Fruit fly (Drosophila melanogaster) whole organism, embryonic: Measurements from ENCODE around the gene CG43291.

Experiments
- Aef1 ChIP-seq: fragments of 200-800 bp; sonication (Bioruptor generic); IDR thresholded peaks from 3 replicates; pipeline ENCODE4 v1.3.6; 2022; ENCODE audit warnings: missing biosample characterization, missing genetic modification characterization
- Atf-2 ChIP-seq: fragments of 200-800 bp; sonication (Bioruptor generic); optimal IDR thresholded peaks from 2 replicates; lab custom pipeline; 2016; ENCODE audit warnings: missing biosample characterization, missing genetic modification characterization
- Bteb2 ChIP-seq: fragments of 200-800 bp; sonication (Bioruptor generic); optimal IDR thresholded peaks from 2 replicates; lab custom pipeline; 2016; ENCODE audit warnings: missing biosample characterization, missing genetic modification characterization
- CG10209 ChIP-seq: fragments of 200-800 bp; sonication (Bioruptor generic); optimal IDR thresholded peaks from 3 replicates; lab custom pipeline; 2017; ENCODE audit warnings: missing biosample characterization, mild to moderate bottlenecking, missing genetic modification characterization, missing genetic modification reagents
- CG11085 ChIP-seq: fragments of 200-800 bp; sonication (Bioruptor generic); IDR thresholded peaks from 2 replicates; pipeline ENCODE4 v1.3.6; 2022; ENCODE audit warnings: missing biosample characterization, missing genetic modification characterization
- CG11093 ChIP-seq: fragments of 200-800 bp; sonication (Bioruptor generic); IDR thresholded peaks from 3 replicates; pipeline ENCODE4 v1.3.6; 2022; ENCODE audit warnings: missing biosample characterization, missing genetic modification characterization
- CG11723 ChIP-seq: fragments of 200-800 bp; sonication (Bioruptor generic); optimal IDR thresholded peaks from 2 replicates; lab custom pipeline; 2017; ENCODE audit warnings: missing biosample characterization, mild to moderate bottlenecking, missing genetic modification characterization
- CG13123 ChIP-seq: fragments of 200-800 bp; sonication (Bioruptor generic); optimal IDR thresholded peaks from 2 replicates; lab custom pipeline; 2016; ENCODE audit warnings: missing biosample characterization, missing genetic modification characterization
- CG14860 ChIP-seq: fragments of 200-800 bp; sonication (Bioruptor generic); IDR thresholded peaks from 3 replicates; pipeline ENCODE4 v1.3.6; 2022; ENCODE audit warnings: missing biosample characterization, missing genetic modification characterization; ENCODE audit not compliant: partially characterized antibody
- CG16813 ChIP-seq: fragments of 200-800 bp; sonication (Bioruptor generic); IDR thresholded peaks from 3 replicates; pipeline ENCODE4 v1.3.6; 2022; ENCODE audit warnings: missing biosample characterization, missing genetic modification characterization; ENCODE audit not compliant: partially characterized antibody
- CG17359 ChIP-seq: fragments of 200-800 bp; sonication (Bioruptor generic); optimal IDR thresholded peaks from 3 replicates; lab custom pipeline; 2018; ENCODE audit warnings: missing biosample characterization, mild to moderate bottlenecking, missing genetic modification characterization, moderate library complexity
- CG18619 ChIP-seq: fragments of 200-800 bp; sonication (Bioruptor generic); optimal IDR thresholded peaks from 3 replicates; lab custom pipeline; 2017; ENCODE audit warnings: missing biosample characterization, mild to moderate bottlenecking, missing genetic modification characterization
- CG2120 ChIP-seq: fragments of 200-800 bp; sonication (Bioruptor generic); optimal IDR thresholded peaks from 3 replicates; lab custom pipeline; 2016; ENCODE audit warnings: missing biosample characterization, missing genetic modification characterization
- CG3281 ChIP-seq: fragments of 200-800 bp; sonication (Bioruptor generic); optimal IDR thresholded peaks from 3 replicates; lab custom pipeline; 2017; ENCODE audit warnings: missing biosample characterization, mild to moderate bottlenecking, missing genetic modification characterization
- CG33557 ChIP-seq: fragments of 200-800 bp; sonication (Bioruptor generic); optimal IDR thresholded peaks from 2 replicates; lab custom pipeline; 2019; ENCODE audit warnings: missing biosample characterization, mild to moderate bottlenecking, missing genetic modification characterization, moderate library complexity
- CG3995 ChIP-seq: fragments of 200-800 bp; sonication (Bioruptor generic); optimal IDR thresholded peaks from 3 replicates; lab custom pipeline; 2016; ENCODE audit warnings: missing biosample characterization, missing genetic modification characterization
- CG4854 ChIP-seq: fragments of 200-800 bp; sonication (Bioruptor generic); optimal IDR thresholded peaks from 2 replicates; lab custom pipeline; 2016; ENCODE audit warnings: missing biosample characterization, missing genetic modification characterization, inconsistent platforms
- CG8290 ChIP-seq, 3 experiments: fragments of 200-800 bp; sonication (Bioruptor generic); optimal IDR thresholded peaks; 2 replicates each; lab custom pipeline; 2016 to 2019; ENCODE audit warnings: missing biosample characterization in 3 of 3, missing genetic modification characterization in 3 of 3, mild to moderate bottlenecking in 2 of 3, moderate library complexity in 1 of 3
- CG8765 ChIP-seq: fragments of 200-800 bp; sonication (Bioruptor generic); IDR thresholded peaks from 2 replicates; pipeline ENCODE4 v1.3.6; 2022; ENCODE audit warnings: missing biosample characterization, missing genetic modification characterization
- CG9215 ChIP-seq: fragments of 200-800 bp; sonication (Bioruptor generic); IDR thresholded peaks from 2 replicates; pipeline ENCODE4 v1.3.6; 2022; ENCODE audit warnings: missing biosample characterization, missing genetic modification characterization
- CG9727 ChIP-seq: fragments of 200-800 bp; sonication (Bioruptor generic); optimal IDR thresholded peaks from 3 replicates; lab custom pipeline; 2017; ENCODE audit warnings: missing biosample characterization, mild to moderate bottlenecking, missing genetic modification characterization
- CG9817 ChIP-seq: fragments of 200-800 bp; sonication (Bioruptor generic); optimal IDR thresholded peaks from 2 replicates; lab custom pipeline; 2018; ENCODE audit warnings: missing biosample characterization, mild to moderate bottlenecking, missing genetic modification characterization, moderate library complexity
- Dad ChIP-seq: fragments of 200-800 bp; sonication (Bioruptor generic); optimal IDR thresholded peaks from 3 replicates; lab custom pipeline; 2016; ENCODE audit warnings: missing biosample characterization, missing genetic modification characterization
- Dip2 ChIP-seq: fragments of 200-800 bp; sonication (Bioruptor generic); IDR thresholded peaks from 2 replicates; pipeline ENCODE4 v1.3.6; 2022; ENCODE audit warnings: missing biosample characterization, missing genetic modification characterization
- Doc2 ChIP-seq: fragments of 200-800 bp; sonication (Bioruptor generic); IDR thresholded peaks from 2 replicates; pipeline ENCODE4 v1.3.6; 2022; ENCODE audit warnings: missing biosample characterization, missing genetic modification characterization
- HLH3B ChIP-seq: fragments of 200-800 bp; sonication (Bioruptor generic); IDR thresholded peaks from 2 replicates; pipeline ENCODE4 v1.3.6; 2022; ENCODE audit warnings: missing biosample characterization, missing genetic modification characterization
- HmgD ChIP-seq: fragments of 200-800 bp; sonication (Bioruptor generic); optimal IDR thresholded peaks from 3 replicates; lab custom pipeline; 2016; ENCODE audit warnings: missing biosample characterization, missing genetic modification characterization
- Lim3 ChIP-seq: fragments of 200-800 bp; sonication (Bioruptor generic); IDR thresholded peaks from 2 replicates; pipeline ENCODE4 v1.3.6; 2022; ENCODE audit warnings: missing biosample characterization, missing genetic modification characterization
- Mes4 ChIP-seq: fragments of 200-800 bp; sonication (Bioruptor generic); optimal IDR thresholded peaks from 2 replicates; lab custom pipeline; 2016; ENCODE audit warnings: missing biosample characterization, missing genetic modification characterization
- NFAT ChIP-seq: fragments of 200-800 bp; sonication (Bioruptor generic); IDR thresholded peaks from 2 replicates; pipeline ENCODE4 v1.3.6; 2022; ENCODE audit warnings: missing biosample characterization, missing genetic modification characterization
- Ptx1 ChIP-seq: fragments of 200-800 bp; sonication (Bioruptor generic); IDR thresholded peaks from 2 replicates; pipeline ENCODE4 v1.3.6; 2022; ENCODE audit warnings: missing biosample characterization, missing genetic modification characterization
- Scr ChIP-seq: fragments of 200-800 bp; sonication (Bioruptor generic); IDR thresholded peaks from 2 replicates; pipeline ENCODE4 v1.3.6; 2022; ENCODE audit warnings: missing biosample characterization, missing genetic modification characterization; ENCODE audit not compliant: partially characterized antibody
- Sin3A ChIP-seq: fragments of >200 bp; optimal IDR thresholded peaks from 2 replicates; lab custom pipeline; 2018
- Tbp ChIP-seq: fragments of >200 bp; optimal IDR thresholded peaks from 2 replicates; lab custom pipeline; 2018; ENCODE audit warnings: missing biosample characterization, missing genetic modification characterization
- YL-1 ChIP-seq: fragments of 200-800 bp; sonication (Bioruptor generic); optimal IDR thresholded peaks from 3 replicates; lab custom pipeline; 2017; ENCODE audit warnings: missing biosample characterization, mild to moderate bottlenecking, missing genetic modification characterization
- al ChIP-seq: fragments of 200-800 bp; sonication (Bioruptor generic); IDR thresholded peaks from 2 replicates; pipeline ENCODE4 v1.3.6; 2022; ENCODE audit warnings: missing biosample characterization, missing genetic modification characterization
- ara ChIP-seq: fragments of 200-800 bp; sonication (Bioruptor generic); IDR thresholded peaks from 2 replicates; pipeline ENCODE4 v1.3.6; 2022; ENCODE audit warnings: missing biosample characterization, missing genetic modification characterization
- btn ChIP-seq: fragments of 200-800 bp; sonication (Bioruptor generic); optimal IDR thresholded peaks from 2 replicates; lab custom pipeline; 2016; ENCODE audit warnings: missing biosample characterization, missing genetic modification characterization
- cas ChIP-seq: fragments of 200-800 bp; sonication (Bioruptor generic); IDR thresholded peaks from 2 replicates; pipeline ENCODE4 v1.3.6; 2022; ENCODE audit warnings: missing biosample characterization, missing genetic modification characterization
- dmrt99B ChIP-seq: fragments of 200-800 bp; sonication (Bioruptor generic); optimal IDR thresholded peaks from 2 replicates; lab custom pipeline; 2018; ENCODE audit warnings: missing biosample characterization, mild to moderate bottlenecking, missing genetic modification characterization, moderate library complexity
- dysf ChIP-seq: fragments of 200-800 bp; sonication (Bioruptor generic); IDR thresholded peaks from 3 replicates; pipeline ENCODE4 v1.3.6; 2022; ENCODE audit warnings: missing biosample characterization, missing genetic modification characterization
- fd64A ChIP-seq: fragments of 200-800 bp; sonication (Bioruptor generic); optimal IDR thresholded peaks from 3 replicates; lab custom pipeline; 2018; ENCODE audit warnings: missing biosample characterization, mild to moderate bottlenecking, missing genetic modification characterization
- gfzf ChIP-seq: fragments of 200-800 bp; sonication (Bioruptor generic); optimal IDR thresholded peaks from 2 replicates; lab custom pipeline; 2016; ENCODE audit warnings: missing biosample characterization, mild to moderate bottlenecking, missing genetic modification characterization, moderate library complexity
- hbn ChIP-seq: fragments of 200-800 bp; sonication (Bioruptor generic); IDR thresholded peaks from 2 replicates; pipeline ENCODE4 v1.3.6; 2022; ENCODE audit warnings: missing biosample characterization, missing genetic modification characterization; ENCODE audit not compliant: partially characterized antibody
- hkb ChIP-seq, 2 experiments: fragments of 200-800 bp in 1 of 2; fragments of >200 bp in 1 of 2; sonication (Bioruptor generic) in 1 of 2; IDR thresholded peaks in 1 of 2; optimal IDR thresholded peaks in 1 of 2; 2 replicates each; pipeline versions ENCODE4 v1.3.6 to Lab custom; 2017 to 2022; ENCODE audit warnings: missing biosample characterization in 1 of 2, missing genetic modification characterization in 1 of 2
- p53 ChIP-seq: fragments of 200-800 bp; sonication (Bioruptor generic); optimal IDR thresholded peaks from 2 replicates; lab custom pipeline; 2016; ENCODE audit warnings: missing biosample characterization, missing genetic modification characterization
- pros ChIP-seq: fragments of 200-800 bp; sonication (Bioruptor generic); optimal IDR thresholded peaks from 3 replicates; lab custom pipeline; 2019; ENCODE audit warnings: missing biosample characterization, mild to moderate bottlenecking, missing genetic modification characterization, moderate library complexity
- sima ChIP-seq: fragments of 200-800 bp; sonication (Bioruptor generic); optimal IDR thresholded peaks from 2 replicates; lab custom pipeline; 2016; ENCODE audit warnings: missing biosample characterization, missing genetic modification characterization
- sqz ChIP-seq: fragments of 200-800 bp; sonication (Bioruptor generic); optimal IDR thresholded peaks from 3 replicates; lab custom pipeline; 2018; ENCODE audit warnings: missing biosample characterization, mild to moderate bottlenecking, missing genetic modification characterization
- tap ChIP-seq: fragments of 200-800 bp; optimal IDR thresholded peaks from 3 replicates; lab custom pipeline; 2019; ENCODE audit warnings: missing biosample characterization, mild to moderate bottlenecking, missing genetic modification characterization, moderate library complexity
- tna ChIP-seq: fragments of 200-800 bp; sonication (Bioruptor generic); IDR thresholded peaks from 2 replicates; pipeline ENCODE4 v1.3.6; 2022; ENCODE audit warnings: missing biosample characterization, missing genetic modification characterization; ENCODE audit not compliant: partially characterized antibody
- toy ChIP-seq: fragments of 200-800 bp; sonication (Bioruptor generic); IDR thresholded peaks from 2 replicates; pipeline ENCODE4 v1.3.6; 2022; ENCODE audit warnings: missing biosample characterization, missing genetic modification characterization

Gene CG43291

dm6 chr3R:14291431-14291830 lies 47.0 kb upstream of the CG43291 start (continued):
- no peak for TF ChIP-seq CG18619 (GFP tag; lab: Kevin White, UChicago)
- TF ChIP-seq cas (GFP tag; lab: Robert Waterston, UW) = no peak
- TF ChIP-seq CG33557 (GFP tag; lab: Kevin White, UChicago) = no peak
- no peak for TF ChIP-seq CG11723 (GFP tag; lab: Kevin White, UChicago)
- TF ChIP-seq HLH3B = no peak
- TF ChIP-seq YL-1 (GFP tag; lab: Kevin White, UChicago) = no peak
- TF ChIP-seq CG16813 (GFP tag; lab: Robert Waterston, UW) = no peak
- no peak for TF ChIP-seq CG4854 (GFP tag; lab: Kevin White, UChicago)
- TF ChIP-seq sima (GFP tag; lab: Kevin White, UChicago) = no peak
- TF ChIP-seq hbn (GFP tag; lab: Robert Waterston, UW) = no peak
- no peak for TF ChIP-seq CG8765 (GFP tag; lab: Robert Waterston, UW)
- no peak for TF ChIP-seq CG2120 (GFP tag; lab: Kevin White, UChicago)
- TF ChIP-seq btn (GFP tag; lab: Kevin White, UChicago) = no peak
- TF ChIP-seq Atf-2 (GFP tag; lab: Kevin White, UChicago) = no peak
- no peak for TF ChIP-seq CG11093
- TF ChIP-seq CG13123 (GFP tag; lab: Kevin White, UChicago) = no peak
- no peak for TF ChIP-seq HmgD
- no peak for TF ChIP-seq Ptx1 (GFP tag; lab: Robert Waterston, UW)
- no peak for TF ChIP-seq p53 (GFP tag; lab: Kevin White, UChicago)
- TF ChIP-seq Aef1 = no peak
- TF ChIP-seq dmrt99B = peak; percentile 19
- TF ChIP-seq sqz = no peak
- no peak for TF ChIP-seq pros
- no peak for TF ChIP-seq Tbp (GFP tag; lab: Kevin White, UChicago)
- TF ChIP-seq Scr (GFP tag; lab: Robert Waterston, UW) = no peak
- no peak for TF ChIP-seq Mes4 (GFP tag; lab: Kevin White, UChicago)
- TF ChIP-seq CG9727 = no peak
- TF ChIP-seq al = no peak
- no peak for TF ChIP-seq Lim3 (GFP tag; lab: Robert Waterston, UW)
- no peak for TF ChIP-seq toy
- no peak for TF ChIP-seq NFAT (GFP tag; lab: Robert Waterston, UW)
- TF ChIP-seq CG8290 (GFP tag; optimal IDR thresholded peaks at IDR 0.05; lab: Kevin White, UChicago) = no peak
- no peak for TF ChIP-seq CG8290 (tag; optimal IDR thresholded peaks at IDR 0.05; lab: Kevin White, UChicago)
- no peak for TF ChIP-seq Dip2
- TF ChIP-seq CG3995 (GFP tag; lab: Kevin White, UChicago) = no peak
- no peak for TF ChIP-seq ara (GFP tag; lab: Robert Waterston, UW)
- TF ChIP-seq fd64A (GFP tag; lab: Kevin White, UChicago) = no peak
- peak; percentile 34; the same call in 1 of the 3 replicates for TF ChIP-seq dysf
- TF ChIP-seq gfzf (GFP tag; lab: Kevin White, UChicago) = no peak
- TF ChIP-seq tap = peak; percentile 21
- TF ChIP-seq Dad (GFP tag; lab: Kevin White, UChicago) = no peak
- TF ChIP-seq CG9817 (tag; lab: Kevin White, UChicago) = no peak
- TF ChIP-seq tna (GFP tag; lab: Robert Waterston, UW) = no peak
- peak; percentile 14 for TF ChIP-seq CG10209 (GFP tag; lab: Kevin White, UChicago)
- no peak for TF ChIP-seq Sin3A
- TF ChIP-seq Doc2 (GFP tag; lab: Robert Waterston, UW) = no peak
- TF ChIP-seq Bteb2 (GFP tag; lab: Kevin White, UChicago) = no peak
- no peak for TF ChIP-seq CG11085
- no peak for TF ChIP-seq hkb (optimal IDR thresholded peaks at IDR 0.05; lab: Kevin White, UChicago)
- 0 out of 2 replicates have a peak, but pooled peaks have one; percentile 39 for TF ChIP-seq hkb (GFP tag; IDR thresholded peaks at IDR 0.05; lab: Robert Waterston, UW)
- peak; percentile 27 for TF ChIP-seq CG17359 (tag; lab: Kevin White, UChicago)
- TF ChIP-seq CG9215 (GFP tag; lab: Robert Waterston, UW) = no peak
- no peak for TF ChIP-seq CG3281 (GFP tag; lab: Kevin White, UChicago)
- no peak for TF ChIP-seq CG14860 (GFP tag; lab: Robert Waterston, UW)
